Worm (Caenorhabditis elegans) whole organism, L2 larva: ENCODE results near the gene Y43F8C.9.
A peak's percentile ranks its signal among the peaks of the same experiment; 100 is the strongest.

Experiments used
- C34F6.9 ChIP-seq: fragments of 150-350 bp; optimal IDR thresholded peaks from 2 replicates; lab custom pipeline; 2014; ENCODE audit warnings: missing biosample characterization, missing genetic modification characterization
- F13H6.1 ChIP-seq: sonication (generic microtip); optimal IDR thresholded peaks from 2 replicates; lab custom pipeline; 2016; ENCODE audit warnings: missing genetic modification characterization, missing compliant biosample characterization
- R02D3.7 ChIP-seq: fragments of 150-350 bp; optimal IDR thresholded peaks from 2 replicates; lab custom pipeline; 2014; ENCODE audit warnings: missing biosample characterization, missing genetic modification characterization
- Y55F3AM.14 ChIP-seq: fragments of 200-800 bp; sonication (Bioruptor generic); optimal IDR thresholded peaks from 2 replicates; lab custom pipeline; 2018; ENCODE audit warnings: mild to moderate bottlenecking, missing genetic modification characterization, missing compliant biosample characterization
- ZK546.5 ChIP-seq: sonication (generic microtip); optimal IDR thresholded peaks from 2 replicates; lab custom pipeline; 2017; ENCODE audit warnings: missing biosample characterization, missing genetic modification characterization
- alr-1 ChIP-seq: fragments of 150-350 bp; optimal IDR thresholded peaks from 2 replicates; lab custom pipeline; 2014; ENCODE audit warnings: missing biosample characterization, missing genetic modification characterization
- aly-2 ChIP-seq: fragments of 150-350 bp; optimal IDR thresholded peaks from 2 replicates; lab custom pipeline; 2014; ENCODE audit warnings: missing biosample characterization, missing genetic modification characterization
- ama-1 ChIP-seq: fragments of 150-350 bp; optimal IDR thresholded peaks from 2 replicates; lab custom pipeline; 2018; ENCODE audit warnings: inconsistent platforms
- blmp-1 ChIP-seq: sonication (generic microtip); optimal IDR thresholded peaks from 2 replicates; lab custom pipeline; 2017; ENCODE audit warnings: missing genetic modification characterization, mild to moderate bottlenecking, missing compliant biosample characterization, antibody characterized with exemption, moderate library complexity; ENCODE audit not compliant: insufficient read depth
- ceh-82 ChIP-seq: fragments of 150-350 bp; optimal IDR thresholded peaks from 2 replicates; lab custom pipeline; 2014; ENCODE audit warnings: missing biosample characterization, missing genetic modification characterization
- crh-2 ChIP-seq: sonication (generic microtip); optimal IDR thresholded peaks from 2 replicates; lab custom pipeline; 2017; ENCODE audit warnings: missing biosample characterization, missing genetic modification characterization
- elt-1 ChIP-seq: fragments of 150-350 bp; optimal IDR thresholded peaks from 2 replicates; lab custom pipeline; 2014; ENCODE audit warnings: missing biosample characterization, missing genetic modification characterization
- fos-1 ChIP-seq: fragments of 150-350 bp; optimal IDR thresholded peaks from 2 replicates; lab custom pipeline; 2014; ENCODE audit warnings: missing biosample characterization, missing genetic modification characterization
- gmeb-1 ChIP-seq: fragments of 150-350 bp; optimal IDR thresholded peaks from 2 replicates; lab custom pipeline; 2014; ENCODE audit warnings: missing biosample characterization, missing genetic modification characterization
- lin-39 ChIP-seq: fragments of 150-350 bp; optimal IDR thresholded peaks from 2 replicates; lab custom pipeline; 2014; ENCODE audit warnings: missing biosample characterization, missing genetic modification reagents, missing genetic modification characterization
- lsy-2 ChIP-seq, 2 experiments: fragments of 150-350 bp in 1 of 2; sonication (generic microtip) in 1 of 2; optimal IDR thresholded peaks; 2 replicates each; lab custom pipeline; 2014 to 2017; ENCODE audit warnings: missing biosample characterization in 2 of 2, missing genetic modification characterization in 2 of 2
- mab-5 ChIP-seq: fragments of 150-350 bp; optimal IDR thresholded peaks from 2 replicates; lab custom pipeline; 2014; ENCODE audit warnings: missing biosample characterization, missing genetic modification characterization
- mbf-1 ChIP-seq: sonication (generic microtip); optimal IDR thresholded peaks from 2 replicates; lab custom pipeline; 2017; ENCODE audit warnings: missing biosample characterization, missing genetic modification characterization
- mdl-1 ChIP-seq, 2 experiments: fragments of 150-350 bp in 1 of 2; sonication (generic microtip) in 1 of 2; optimal IDR thresholded peaks; 2 replicates each; lab custom pipeline; 2017; ENCODE audit warnings: missing biosample characterization in 2 of 2, missing genetic modification characterization in 2 of 2
- nhr-10 ChIP-seq: sonication (generic microtip); optimal IDR thresholded peaks from 2 replicates; lab custom pipeline; 2017; ENCODE audit warnings: missing biosample characterization, missing genetic modification characterization
- nhr-11 ChIP-seq: fragments of 150-350 bp; optimal IDR thresholded peaks from 2 replicates; lab custom pipeline; 2014; ENCODE audit warnings: missing biosample characterization, missing genetic modification characterization
- nhr-12 ChIP-seq: fragments of 150-350 bp; optimal IDR thresholded peaks from 2 replicates; lab custom pipeline; 2014; ENCODE audit warnings: missing biosample characterization, missing genetic modification characterization
- nhr-129 ChIP-seq: fragments of 150-350 bp; optimal IDR thresholded peaks from 2 replicates; lab custom pipeline; 2014; ENCODE audit warnings: missing biosample characterization, missing genetic modification characterization
- nhr-21 ChIP-seq: fragments of 150-350 bp; optimal IDR thresholded peaks from 2 replicates; lab custom pipeline; 2014; ENCODE audit warnings: missing biosample characterization, missing genetic modification characterization
- nhr-23 ChIP-seq: fragments of 150-350 bp; optimal IDR thresholded peaks from 2 replicates; lab custom pipeline; 2014; ENCODE audit warnings: missing biosample characterization, missing genetic modification reagents, missing genetic modification characterization
- nhr-25 ChIP-seq: fragments of 150-350 bp; sonication (generic microtip); optimal IDR thresholded peaks from 3 replicates; lab custom pipeline; 2014; ENCODE audit warnings: missing biosample characterization, missing genetic modification characterization
- peb-1 ChIP-seq: fragments of 150-350 bp; optimal IDR thresholded peaks from 2 replicates; lab custom pipeline; 2014; ENCODE audit warnings: missing biosample characterization, missing genetic modification characterization
- sem-4 ChIP-seq: fragments of 150-350 bp; optimal IDR thresholded peaks from 2 replicates; lab custom pipeline; 2014; ENCODE audit warnings: missing biosample characterization, missing genetic modification reagents, missing genetic modification characterization
- skn-1 ChIP-seq: sonication (generic microtip); optimal IDR thresholded peaks from 2 replicates; lab custom pipeline; 2017; ENCODE audit warnings: missing biosample characterization, missing genetic modification characterization
- sma-3 ChIP-seq: sonication (generic microtip); optimal IDR thresholded peaks from 2 replicates; lab custom pipeline; 2016; ENCODE audit warnings: missing genetic modification reagents, missing genetic modification characterization, missing compliant biosample characterization
- sma-9 ChIP-seq, 2 experiments: fragments of 150-350 bp in 1 of 2; sonication (generic microtip) in 1 of 2; optimal IDR thresholded peaks; 2 replicates each; lab custom pipeline; 2014 to 2016; ENCODE audit warnings: missing genetic modification characterization in 2 of 2, mild to moderate bottlenecking in 1 of 2, missing biosample characterization in 1 of 2, missing compliant biosample characterization in 1 of 2, missing genetic modification reagents in 1 of 2, moderate library complexity in 1 of 2
- snpc-4 ChIP-seq: fragments of 150-350 bp; optimal IDR thresholded peaks from 2 replicates; lab custom pipeline; 2014; ENCODE audit warnings: missing biosample characterization, missing genetic modification characterization
- unc-39 ChIP-seq: fragments of 150-350 bp; optimal IDR thresholded peaks from 2 replicates; lab custom pipeline; 2014; ENCODE audit warnings: missing biosample characterization, missing genetic modification characterization
- unc-55 ChIP-seq: fragments of 150-350 bp; sonication (generic microtip); optimal IDR thresholded peaks from 3 replicates; lab custom pipeline; 2014; ENCODE audit warnings: missing biosample characterization, missing genetic modification reagents, missing genetic modification characterization
- zag-1 ChIP-seq: fragments of 150-350 bp; optimal IDR thresholded peaks from 2 replicates; lab custom pipeline; 2014; ENCODE audit warnings: missing biosample characterization, missing genetic modification characterization
- ztf-1 ChIP-seq: fragments of 200-800 bp; sonication (Bioruptor generic); conservative IDR thresholded peaks from 2 replicates; pipeline ENCODE4 v1.3.6; 2022; ENCODE audit warnings: missing genetic modification characterization, missing compliant biosample characterization
- ztf-4 ChIP-seq: fragments of 150-350 bp; optimal IDR thresholded peaks from 2 replicates; lab custom pipeline; 2014; ENCODE audit warnings: missing biosample characterization, missing genetic modification characterization

Gene Y43F8C.9

DNA sequence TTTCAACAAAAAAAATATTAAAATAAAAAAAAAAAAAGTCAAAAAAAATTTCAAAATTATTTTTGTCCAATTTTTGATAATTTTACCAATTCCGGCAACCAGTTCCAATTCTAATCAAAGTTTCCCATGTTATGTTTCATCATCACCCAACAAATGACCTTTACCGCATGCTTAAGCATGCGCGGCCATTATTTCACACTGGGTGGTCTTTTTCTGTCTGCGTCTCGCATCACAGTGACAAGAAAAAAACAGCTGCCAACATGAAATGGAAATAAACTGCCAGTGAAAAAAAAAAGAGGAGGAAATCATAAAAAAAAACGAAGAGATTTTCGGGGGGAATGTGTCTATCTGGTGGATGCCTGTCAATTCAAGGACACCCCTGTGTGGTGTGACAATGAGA is 20.4 kb downstream of the Y43F8C.9 start:
- TF ChIP-seq sem-4 (tag; lab: Kevin White, UChicago) (no peak), nhr-25 (tag; lab: Kevin White, UChicago) (peak; percentile 54), nhr-10 (tag; lab: Kevin White, UChicago) (no peak), lin-39 (no peak), nhr-129 (tag; lab: Kevin White, UChicago) (peak; percentile 33)

DNA sequence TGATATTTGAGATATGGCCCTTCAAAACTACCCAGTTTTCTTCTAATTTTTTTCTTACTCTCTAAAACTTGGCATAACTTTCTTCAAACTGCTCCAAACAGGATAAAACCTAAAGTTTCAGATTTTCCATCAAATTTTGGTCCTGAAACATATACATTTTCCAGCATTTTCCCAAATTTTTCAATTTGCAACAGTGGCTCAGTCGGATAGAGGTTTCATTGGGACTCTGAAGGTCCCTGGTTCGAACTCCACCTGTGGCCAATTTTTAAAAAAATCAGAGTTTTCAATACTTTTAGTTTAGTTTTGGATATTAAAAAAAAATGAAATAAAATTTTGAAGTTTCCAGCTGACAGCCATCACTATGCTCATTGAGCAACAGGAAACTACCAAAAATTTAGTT is 21.8 kb downstream of the Y43F8C.9 start:
- TF ChIP-seq unc-55 (GFP tag; lab: Kevin White, UChicago) (no peak), nhr-10 (tag; lab: Kevin White, UChicago) (no peak), peb-1 (no peak), elt-1 (tag; lab: Kevin White, UChicago) (no peak), fos-1 (no peak), C34F6.9 (tag; lab: Kevin White, UChicago) (no peak), aly-2 (no peak), gmeb-1 (tag; lab: Kevin White, UChicago) (no peak), F13H6.1 (tag; lab: Kevin White, UChicago) (no peak), ceh-82 (tag; lab: Kevin White, UChicago) (no peak), ZK546.5 (tag; lab: Kevin White, UChicago) (no peak), skn-1 (tag; lab: Kevin White, UChicago) (no peak), nhr-11 (tag; lab: Kevin White, UChicago) (no peak), Y55F3AM.14 (GFP tag; lab: Kevin White, UChicago) (no peak), snpc-4 (tag; lab: Kevin White, UChicago) (no peak), nhr-12 (tag; lab: Kevin White, UChicago) (no peak), nhr-21 (no peak)
- TF ChIP-seq, all 48 proteins: peak for 0

DNA sequence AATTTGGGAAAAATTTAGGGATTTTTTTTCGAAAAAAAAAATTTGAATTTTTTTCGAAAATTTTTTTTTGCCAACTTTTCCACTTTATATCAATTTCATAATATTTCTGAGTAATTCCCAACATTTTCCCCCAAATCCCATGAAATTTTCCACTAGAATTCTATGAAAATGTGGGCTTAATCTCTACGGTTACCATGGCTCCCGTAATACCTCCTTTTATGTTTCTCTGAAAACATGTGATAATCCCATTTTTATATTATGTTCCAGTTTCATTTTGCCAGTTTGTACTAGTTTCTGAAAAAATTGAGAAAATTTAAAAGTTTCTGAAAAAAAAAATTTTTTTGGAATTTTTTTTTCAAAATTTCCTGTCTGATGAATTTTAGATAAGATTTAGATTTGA is 22.3 kb downstream of the Y43F8C.9 start:
- TF ChIP-seq blmp-1 (tag; lab: Kevin White, UChicago) (no peak), fos-1 (no peak), nhr-23 (tag; lab: Kevin White, UChicago) (no peak), ztf-1 (GFP tag; lab: Robert Waterston, UW) (no peak), Y55F3AM.14 (GFP tag; lab: Kevin White, UChicago) (no peak), nhr-12 (tag; lab: Kevin White, UChicago) (no peak), nhr-129 (tag; lab: Kevin White, UChicago) (no peak), nhr-11 (tag; lab: Kevin White, UChicago) (no peak), ama-1 (lab: Kevin White, UChicago) (no peak), R02D3.7 (tag; lab: Kevin White, UChicago) (no peak), peb-1 (no peak), unc-39 (tag; lab: Kevin White, UChicago) (no peak), crh-2 (tag; lab: Kevin White, UChicago) (no peak), sem-4 (tag; lab: Kevin White, UChicago) (no peak), C34F6.9 (tag; lab: Kevin White, UChicago) (no peak), mbf-1 (tag; lab: Kevin White, UChicago) (no peak), lsy-2 (tag; optimal IDR thresholded peaks at IDR 0.05; lab: Kevin White, UChicago) (no peak), mab-5 (tag; lab: Kevin White, UChicago) (no peak)

DNA sequence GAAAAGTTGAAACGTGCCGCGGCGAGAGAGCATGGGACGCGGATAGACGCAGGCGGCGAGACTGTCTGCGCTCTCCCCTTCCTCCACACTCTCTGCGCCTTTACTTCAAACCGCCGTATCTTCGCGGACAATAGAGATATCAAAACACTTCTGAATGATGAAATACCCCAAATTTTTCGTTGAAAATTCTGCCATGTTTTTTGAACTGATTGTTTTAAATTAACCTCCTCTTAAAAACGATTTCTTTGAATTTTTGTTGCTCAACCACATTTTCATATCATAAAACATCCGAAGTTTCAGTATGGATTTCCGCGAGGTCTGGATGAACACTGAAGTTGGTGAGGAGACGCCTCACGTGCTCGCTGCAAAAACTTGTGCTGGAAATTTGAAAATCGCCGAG is 24.1 kb downstream of the Y43F8C.9 start, which contains the start of gene Y43F8C.11:
Gene Y43F8C.11 (plus strand): TSS at position 301 of the 400 bp plus-strand sequence.
- no peak for TF ChIP-seq ama-1 (lab: Kevin White, UChicago)
- TF ChIP-seq ceh-82 (tag; lab: Kevin White, UChicago), result no peak
- TF ChIP-seq crh-2 (tag; lab: Kevin White, UChicago), result no peak
- no peak for TF ChIP-seq ZK546.5 (tag; lab: Kevin White, UChicago)

DNA sequence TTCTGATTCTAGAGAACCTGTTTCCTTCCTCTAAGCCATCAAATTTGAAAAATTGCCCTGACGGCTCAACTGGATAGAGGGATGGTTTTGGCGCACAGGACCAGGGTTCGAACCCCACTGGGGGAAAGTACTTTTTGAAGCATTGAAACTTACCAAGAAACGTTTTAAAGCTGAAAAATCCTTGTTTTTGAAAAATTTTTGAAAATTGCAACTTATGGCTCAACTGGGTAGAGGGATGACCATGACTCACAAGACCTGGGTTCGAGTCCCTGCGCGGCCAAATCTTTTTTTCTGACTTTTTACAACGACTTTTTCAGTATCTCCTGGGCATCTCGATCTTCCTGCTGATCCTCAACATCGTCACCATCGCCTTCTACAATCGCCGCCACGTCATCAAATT is 25.0 kb downstream of the Y43F8C.9 start:
- TF ChIP-seq nhr-11 (tag; lab: Kevin White, UChicago) (no peak), zag-1 (no peak)
- TF ChIP-seq, all 48 proteins: peak for 0

DNA sequence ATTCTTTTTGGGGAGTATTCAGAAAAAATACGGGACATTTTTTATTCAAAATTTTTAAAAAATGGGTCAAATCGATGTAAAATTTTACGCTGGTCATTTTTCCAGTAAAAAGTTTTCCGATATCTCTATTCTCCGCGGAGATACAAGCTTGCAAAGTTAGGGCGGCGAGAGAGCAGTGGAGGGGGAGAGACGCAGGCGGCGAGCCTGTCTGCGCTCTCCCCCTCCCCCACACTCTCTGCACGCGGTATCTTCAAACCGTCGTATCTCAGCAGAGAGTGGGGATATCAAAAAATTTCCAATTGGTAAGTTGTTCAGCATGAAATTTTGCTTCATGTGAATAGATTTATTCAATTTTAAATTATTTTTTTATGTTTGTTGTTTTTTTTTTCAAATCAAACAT is 25.9 kb downstream of the Y43F8C.9 start:
- no peak for TF ChIP-seq ZK546.5 (tag; lab: Kevin White, UChicago)
- no peak for TF ChIP-seq ztf-4
- no peak for TF ChIP-seq alr-1 (tag; lab: Kevin White, UChicago)
- TF ChIP-seq ceh-82 (tag; lab: Kevin White, UChicago), result no peak
- TF ChIP-seq zag-1, result no peak
- TF ChIP-seq nhr-23 (tag; lab: Kevin White, UChicago), result no peak
- TF ChIP-seq sma-9 (GFP tag; optimal IDR thresholded peaks at IDR 0.05; lab: Kevin White, UChicago), result no peak
- no peak for TF ChIP-seq sma-9 (tag; optimal IDR thresholded peaks at IDR 0.05; lab: Kevin White, UChicago)
- no peak for TF ChIP-seq peb-1
- no peak for TF ChIP-seq snpc-4 (tag; lab: Kevin White, UChicago)
- no peak for TF ChIP-seq lsy-2 (tag; optimal IDR thresholded peaks at IDR 0.05; lab: Kevin White, UChicago)
- TF ChIP-seq mab-5 (tag; lab: Kevin White, UChicago), result no peak
- no peak for TF ChIP-seq R02D3.7 (tag; lab: Kevin White, UChicago)
- TF ChIP-seq mdl-1 (tag; optimal IDR thresholded peaks at IDR 0.05; lab: Kevin White, UChicago), result no peak
- no peak for TF ChIP-seq nhr-21
- no peak for TF ChIP-seq F13H6.1 (tag; lab: Kevin White, UChicago)
- no peak for TF ChIP-seq sma-3 (GFP tag; lab: Kevin White, UChicago)
